Fruit fly (Drosophila melanogaster): ENCODE results near the gene CG4730.

The CG4730 gene

DNA sequence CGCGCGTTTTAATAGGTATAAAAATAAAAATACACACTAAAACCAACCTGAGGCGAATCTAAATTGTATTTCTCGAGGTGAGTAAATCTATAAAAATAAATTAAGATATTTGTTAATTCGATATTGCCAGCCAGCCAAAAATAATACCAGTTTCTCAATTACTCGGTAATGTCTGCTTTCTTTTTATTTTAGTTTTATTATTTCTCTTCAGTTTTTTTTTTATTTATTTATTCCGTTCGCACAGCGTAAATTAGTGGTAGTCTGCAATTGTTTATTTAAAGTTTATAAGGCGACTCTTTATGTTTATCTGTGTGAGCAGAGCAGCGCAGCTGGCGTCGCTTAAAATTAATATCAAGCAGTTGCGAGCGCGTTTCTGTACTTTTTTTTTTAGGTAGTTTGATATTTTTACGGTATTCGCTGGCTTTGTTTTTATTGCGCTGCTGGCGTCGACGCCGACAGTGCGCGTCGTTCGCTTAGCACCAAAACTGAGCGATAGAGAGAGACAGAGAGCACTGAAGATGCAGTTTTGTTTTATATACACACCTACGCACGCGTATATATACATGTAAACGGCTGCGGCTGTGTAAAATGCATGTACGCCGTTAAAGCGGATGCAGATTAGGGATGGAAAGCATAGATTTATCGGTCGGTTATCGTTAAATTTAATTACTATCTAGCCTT, 30.8 kb downstream of the CG4730 start (continued):
- TF ChIP-seq cyc (GFP tag; optimal IDR thresholded peaks at IDR 0.05), result peak; percentile 16
- TF ChIP-seq CG9139 (GFP tag; optimal IDR thresholded peaks at IDR 0.05), result peak; percentile 53
- peak; percentile 71 for TF ChIP-seq Eip78C (GFP tag)
- TF ChIP-seq CG7368 (GFP tag; optimal IDR thresholded peaks at IDR 0.05), result peak; percentile 22
- TF ChIP-seq CG6792 (GFP tag; optimal IDR thresholded peaks at IDR 0.05), result peak; percentile 5
- peak; percentile 40 for TF ChIP-seq esn (GFP tag; optimal IDR thresholded peaks at IDR 0.05)
- TF ChIP-seq CG11762 (GFP tag; optimal IDR thresholded peaks at IDR 0.05; ENCODE audit: insufficient read depth), result no peak
- no peak for TF ChIP-seq CG31627 (GFP tag; optimal IDR thresholded peaks at IDR 0.05)
- TF ChIP-seq dac (GFP tag; optimal IDR thresholded peaks at IDR 0.05), result peak; percentile 62

DNA sequence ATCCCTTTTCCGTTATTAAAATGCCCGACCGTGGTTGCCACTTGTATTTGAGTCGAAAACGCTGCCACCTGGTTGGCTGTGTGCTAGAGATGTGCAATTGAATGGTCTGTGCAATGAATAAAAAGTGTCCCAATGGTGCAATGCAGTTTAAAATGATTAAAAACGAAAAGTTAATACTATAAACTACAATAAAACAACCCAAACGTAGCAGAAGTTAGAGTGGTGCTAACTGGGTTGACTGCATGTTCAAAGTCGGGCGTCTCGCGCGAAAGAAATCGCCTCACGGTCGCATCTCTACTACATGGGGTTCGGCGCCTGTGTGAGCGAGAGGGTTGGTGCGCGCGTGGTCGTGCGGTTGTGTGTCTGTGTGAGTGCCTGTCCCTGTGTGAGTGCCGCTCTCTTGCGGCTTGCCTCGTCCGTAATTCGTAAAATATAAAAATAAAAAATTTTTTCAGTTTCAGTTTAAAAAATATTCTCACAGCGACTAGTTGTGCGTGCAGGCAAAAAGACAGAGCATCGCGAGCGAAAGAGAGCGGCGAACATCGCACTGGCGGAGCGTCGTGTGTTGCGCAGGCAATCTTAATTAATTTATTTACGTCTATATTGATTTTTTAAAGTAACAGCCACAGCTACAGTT, 31.5 kb downstream of the CG4730 start:
- TF ChIP-seq esn (GFP tag; optimal IDR thresholded peaks at IDR 0.05) (peak; percentile 92), Hr38 (GFP tag; optimal IDR thresholded peaks at IDR 0.05) (peak; percentile 58), CG6163 (GFP tag; IDR thresholded peaks at IDR 0.05) (peak; percentile 86), CG6854 (GFP tag; optimal IDR thresholded peaks at IDR 0.05) (peak; percentile 74), CG10631 (GFP tag; optimal IDR thresholded peaks at IDR 0.05) (peak; percentile 92), CG11762 (GFP tag; optimal IDR thresholded peaks at IDR 0.05; ENCODE audit: insufficient read depth) (peak; percentile 74), Gug (GFP tag; IDR thresholded peaks at IDR 0.05) (peak; percentile 81), spab (GFP tag; optimal IDR thresholded peaks at IDR 0.05) (peak; percentile 44), fkh (GFP tag; optimal IDR thresholded peaks at IDR 0.05) (peak; percentile 52), CG8632 (GFP tag; optimal IDR thresholded peaks at IDR 0.05) (peak; percentile 82), CG6792 (GFP tag; optimal IDR thresholded peaks at IDR 0.05) (peak; percentile 85), CG34406 (GFP tag; optimal IDR thresholded peaks at IDR 0.05) (peak; percentile 73), OdsH (GFP tag; optimal IDR thresholded peaks at IDR 0.05) (peak; percentile 86), CG8119 (GFP tag; IDR thresholded peaks at IDR 0.05) (peak; percentile 68), fd85E (GFP tag; optimal IDR thresholded peaks at IDR 0.05) (peak; percentile 69), net (GFP tag; optimal IDR thresholded peaks at IDR 0.05) (peak; percentile 71), Smox (GFP tag; optimal IDR thresholded peaks at IDR 0.05) (peak; percentile 86), salr (GFP tag; optimal IDR thresholded peaks at IDR 0.05) (peak; percentile 58 to 76), CG15336 (GFP tag; IDR thresholded peaks at IDR 0.05) (peak; percentile 71), CG9139 (GFP tag; optimal IDR thresholded peaks at IDR 0.05) (peak; percentile 18), Eip75B (GFP tag; optimal IDR thresholded peaks at IDR 0.05) (peak; percentile 88), dac (GFP tag; optimal IDR thresholded peaks at IDR 0.05) (peak; percentile 85), Ets96B (tag; optimal IDR thresholded peaks at IDR 0.05) (peak; percentile 78), Sox15 (GFP tag; optimal IDR thresholded peaks at IDR 0.05) (peak; percentile 89), vri (GFP tag; optimal IDR thresholded peaks at IDR 0.05) (peak; percentile 48), Sox14 (GFP tag; optimal IDR thresholded peaks at IDR 0.05) (peak; percentile 90), CG11902 (GFP tag; optimal IDR thresholded peaks at IDR 0.05) (peak; percentile 89), Ets21C (GFP tag; optimal IDR thresholded peaks at IDR 0.05) (peak; percentile 89), CG1621 (tag; optimal IDR thresholded peaks at IDR 0.05) (peak; percentile 75), CG32006 (GFP tag; optimal IDR thresholded peaks at IDR 0.05) (peak; percentile 81), CG3032 (tag; optimal IDR thresholded peaks at IDR 0.05) (peak; percentile 86), dsx (GFP tag; optimal IDR thresholded peaks at IDR 0.05; ENCODE audit: poor library complexity, severe bottlenecking) (peak; percentile 47), CG6276 (GFP tag; optimal IDR thresholded peaks at IDR 0.05) (no peak), CG11294 (GFP tag; IDR thresholded peaks at IDR 0.05) (peak; percentile 63; the same call in 1 of the 2 replicates), Met (GFP tag; optimal IDR thresholded peaks at IDR 0.05) (peak; percentile 90), achi (GFP tag; optimal IDR thresholded peaks at IDR 0.05) (peak; percentile 81), CG6808 (GFP tag; optimal IDR thresholded peaks at IDR 0.05) (peak; percentile 65), acj6 (GFP tag; optimal IDR thresholded peaks at IDR 0.05) (peak; percentile 87), CG16779 (tag; optimal IDR thresholded peaks at IDR 0.05) (peak; percentile 81), Eip93F (GFP tag; optimal IDR thresholded peaks at IDR 0.05) (no peak), fd59A (GFP tag; optimal IDR thresholded peaks at IDR 0.05) (peak; percentile 68), CG31627 (GFP tag; optimal IDR thresholded peaks at IDR 0.05) (peak; percentile 96), CG7368 (GFP tag; optimal IDR thresholded peaks at IDR 0.05) (peak; percentile 79), svp (GFP tag) (peak; percentile 99)
